Worm (Caenorhabditis elegans): Measurements from ENCODE around the gene H14N18.4.
A peak's percentile ranks its signal among the peaks of the same experiment; 100 is the strongest.

- TF ChIP-seq skn-1 (tag; optimal IDR thresholded peaks at IDR 0.05) (no peak), nhr-12 (tag; optimal IDR thresholded peaks at IDR 0.05) (no peak), tbx-2 (tag; optimal IDR thresholded peaks at IDR 0.05) (no peak), nhr-77 (tag; optimal IDR thresholded peaks at IDR 0.05) (no peak), ZK546.5 (tag; optimal IDR thresholded peaks at IDR 0.05) (no peak), ceh-82 (tag; optimal IDR thresholded peaks at IDR 0.05) (no peak), jun-1 (tag; optimal IDR thresholded peaks at IDR 0.05) (no peak), egl-27 (tag; optimal IDR thresholded peaks at IDR 0.05) (peak; percentile 28), ztf-11 (tag; optimal IDR thresholded peaks at IDR 0.05) (no peak), lin-39 (tag; optimal IDR thresholded peaks at IDR 0.05) (no peak), elt-1 (tag; optimal IDR thresholded peaks at IDR 0.05) (no peak), nhr-11 (tag; optimal IDR thresholded peaks at IDR 0.05) (no peak), unc-62 (GFP tag; optimal IDR thresholded peaks at IDR 0.05) (no peak)
Measured at ce11 chrV:8905656-8906055, 23.1 kb downstream of the H14N18.4 start.

All from whole organism, L3 larva.